Worm (Caenorhabditis elegans) whole organism, L1 larva: ENCODE results near the gene igeg-2.

Experiments
- C04F5.9 ChIP-seq: sonication (generic microtip); optimal IDR thresholded peaks from 2 replicates; lab custom pipeline; 2016; ENCODE audit warnings: missing genetic modification characterization, missing compliant biosample characterization
- ceh-82 ChIP-seq, 3 experiments: fragments of 150-350 bp in 1 of 3; sonication (generic microtip) in 2 of 3; optimal IDR thresholded peaks; 2 replicates each; lab custom pipeline; 2014 to 2017; ENCODE audit warnings: missing biosample characterization in 3 of 3, missing genetic modification characterization in 3 of 3
- ceh-88 ChIP-seq: fragments of 200-800 bp; sonication (Bioruptor generic); IDR thresholded peaks from 2 replicates; pipeline ENCODE4 v1.3.6; 2022; ENCODE audit warnings: missing genetic modification characterization, missing compliant biosample characterization
- ces-1 ChIP-seq: fragments of 150-350 bp; optimal IDR thresholded peaks from 2 replicates; lab custom pipeline; 2014; ENCODE audit warnings: missing biosample characterization, missing genetic modification reagents, missing genetic modification characterization
- dpl-1 ChIP-seq, 3 experiments: fragments of 150-350 bp in 2 of 3; sonication (generic microtip) in 1 of 3; optimal IDR thresholded peaks; 2 replicates each; lab custom pipeline; 2014 to 2017; ENCODE audit warnings: missing biosample characterization in 3 of 3, missing genetic modification characterization in 3 of 3, missing genetic modification reagents in 3 of 3
- dsc-1 ChIP-seq: sonication (generic microtip); optimal IDR thresholded peaks from 2 replicates; lab custom pipeline; 2016; ENCODE audit warnings: mild to moderate bottlenecking, missing genetic modification characterization, missing compliant biosample characterization
- efl-1 ChIP-seq, 4 experiments: fragments of 150-350 bp; optimal IDR thresholded peaks in 3 of 4; peaks in 1 of 4; 1 replicate in 1 of 4; 2 replicates in 3 of 4; lab custom pipeline; 2014; ENCODE audit warnings: missing biosample characterization in 2 of 4, missing genetic modification characterization in 2 of 4, missing genetic modification reagents in 2 of 4
- egl-13 ChIP-seq: sonication (generic microtip); optimal IDR thresholded peaks from 2 replicates; lab custom pipeline; 2016; ENCODE audit warnings: missing genotype, missing genetic modification reagents, missing genetic modification characterization, missing compliant biosample characterization
- elt-3 ChIP-seq, 6 experiments: fragments of 150-350 bp in 1 of 6; sonication (generic microtip); optimal IDR thresholded peaks; 2 replicates each; lab custom pipeline; 2017 to 2018; ENCODE audit warnings: missing biosample characterization in 6 of 6, missing genetic modification characterization in 6 of 6, inconsistent platforms in 1 of 6
- fkh-10 ChIP-seq: sonication (generic microtip); optimal IDR thresholded peaks from 2 replicates; lab custom pipeline; 2017; ENCODE audit warnings: missing biosample characterization, missing genetic modification reagents, missing genetic modification characterization
- fkh-8 ChIP-seq: sonication (generic microtip); optimal IDR thresholded peaks from 2 replicates; lab custom pipeline; 2016; ENCODE audit warnings: mild to moderate bottlenecking, missing genetic modification characterization, missing compliant biosample characterization
- fos-1 ChIP-seq: fragments of 150-350 bp; optimal IDR thresholded peaks from 2 replicates; lab custom pipeline; 2014; ENCODE audit warnings: missing biosample characterization, missing genetic modification characterization
- hlh-4 ChIP-seq: sonication (generic microtip); optimal IDR thresholded peaks from 2 replicates; lab custom pipeline; 2016; ENCODE audit warnings: mild to moderate bottlenecking, missing genetic modification characterization, missing compliant biosample characterization
- irx-1 ChIP-seq: sonication (generic microtip); optimal IDR thresholded peaks from 2 replicates; lab custom pipeline; 2016; ENCODE audit warnings: missing genetic modification characterization, missing compliant biosample characterization
- isw-1 ChIP-seq: fragments of 200-800 bp; sonication (Bioruptor generic); IDR thresholded peaks from 2 replicates; pipeline ENCODE4 v1.3.6; 2022; ENCODE audit warnings: missing genetic modification characterization, missing compliant biosample characterization
- lin-14 ChIP-seq: fragments of 200-800 bp; sonication (Bioruptor generic); optimal IDR thresholded peaks from 2 replicates; lab custom pipeline; 2018; ENCODE audit warnings: mild to moderate bottlenecking, missing genetic modification characterization, moderate library complexity, missing compliant biosample characterization
- lin-35 ChIP-seq, 2 experiments: fragments of 150-350 bp; optimal IDR thresholded peaks; 2 replicates each; lab custom pipeline; 2014; ENCODE audit warnings: missing biosample characterization in 2 of 2, missing genetic modification characterization in 2 of 2, missing genetic modification reagents in 2 of 2
- lsy-2 ChIP-seq, 2 experiments: fragments of 150-350 bp; optimal IDR thresholded peaks; 2 replicates each; lab custom pipeline; 2014; ENCODE audit warnings: missing biosample characterization in 2 of 2, missing genetic modification characterization in 2 of 2
- mdl-1 ChIP-seq, 2 experiments: fragments of 150-350 bp; optimal IDR thresholded peaks; 2 replicates each; lab custom pipeline; 2014 to 2017; ENCODE audit warnings: missing biosample characterization in 2 of 2, missing genetic modification characterization in 2 of 2, inconsistent platforms in 1 of 2
- mep-1 ChIP-seq: fragments of 150-350 bp; optimal IDR thresholded peaks from 2 replicates; lab custom pipeline; 2014; ENCODE audit warnings: missing biosample characterization, missing genetic modification characterization
- nhr-11 ChIP-seq: fragments of 150-350 bp; optimal IDR thresholded peaks from 2 replicates; lab custom pipeline; 2014; ENCODE audit warnings: missing biosample characterization, missing genetic modification characterization
- nhr-12 ChIP-seq: sonication (generic microtip); optimal IDR thresholded peaks from 2 replicates; lab custom pipeline; 2017; ENCODE audit warnings: missing biosample characterization, missing genetic modification characterization
- nhr-19 ChIP-seq: fragments of 200-800 bp; sonication (Bioruptor generic); conservative IDR thresholded peaks from 2 replicates; pipeline ENCODE4 v1.3.6; 2022; ENCODE audit warnings: missing genetic modification characterization, missing compliant biosample characterization
- nhr-20 ChIP-seq: sonication (generic microtip); optimal IDR thresholded peaks from 2 replicates; lab custom pipeline; 2016; ENCODE audit warnings: mild to moderate bottlenecking, missing genetic modification characterization, missing compliant biosample characterization
- nhr-237 ChIP-seq: fragments of 150-350 bp; optimal IDR thresholded peaks from 2 replicates; lab custom pipeline; 2014; ENCODE audit warnings: missing biosample characterization, missing genetic modification characterization
- nhr-47 ChIP-seq: sonication (generic microtip); optimal IDR thresholded peaks from 2 replicates; lab custom pipeline; 2016; ENCODE audit warnings: mild to moderate bottlenecking, missing genetic modification characterization, moderate library complexity, missing compliant biosample characterization
- nhr-71 ChIP-seq: sonication (generic microtip); optimal IDR thresholded peaks from 2 replicates; lab custom pipeline; 2016; ENCODE audit warnings: mild to moderate bottlenecking, missing genetic modification characterization, moderate library complexity, missing compliant biosample characterization
- nhr-77 ChIP-seq: fragments of 150-350 bp; optimal IDR thresholded peaks from 2 replicates; lab custom pipeline; 2014; ENCODE audit warnings: missing biosample characterization, missing genetic modification characterization
- nhr-85 ChIP-seq: sonication (generic microtip); peaks from one replicate; lab custom pipeline; 2016; ENCODE audit warnings: missing genetic modification characterization, inconsistent platforms, missing compliant biosample characterization
- pax-3 ChIP-seq: fragments of 200-800 bp; sonication (Bioruptor generic); optimal IDR thresholded peaks from 2 replicates; lab custom pipeline; 2018; ENCODE audit warnings: mild to moderate bottlenecking, missing genetic modification characterization, moderate library complexity, missing compliant biosample characterization
- rnt-1 ChIP-seq: sonication (generic microtip); optimal IDR thresholded peaks from 2 replicates; lab custom pipeline; 2016; ENCODE audit warnings: mild to moderate bottlenecking, missing genetic modification characterization, moderate library complexity, missing compliant biosample characterization
- skn-1 ChIP-seq: fragments of 150-350 bp; optimal IDR thresholded peaks from 2 replicates; lab custom pipeline; 2014; ENCODE audit warnings: missing biosample characterization, missing genetic modification characterization
- snpc-4 ChIP-seq: fragments of 150-350 bp; optimal IDR thresholded peaks from 2 replicates; lab custom pipeline; 2014; ENCODE audit warnings: missing biosample characterization, missing genetic modification characterization
- snu-23 ChIP-seq: sonication (generic microtip); optimal IDR thresholded peaks from 2 replicates; lab custom pipeline; 2016; ENCODE audit warnings: missing genetic modification characterization, missing compliant biosample characterization
- sox-4 ChIP-seq: sonication (generic microtip); optimal IDR thresholded peaks from 2 replicates; lab custom pipeline; 2016; ENCODE audit warnings: missing genetic modification characterization, missing compliant biosample characterization
- swsn-7 ChIP-seq: sonication (generic microtip); optimal IDR thresholded peaks from 2 replicates; lab custom pipeline; 2016; ENCODE audit warnings: missing genetic modification characterization, missing compliant biosample characterization
- tbx-2 ChIP-seq: sonication (generic microtip); optimal IDR thresholded peaks from 2 replicates; lab custom pipeline; 2016; ENCODE audit warnings: missing genetic modification characterization, missing compliant biosample characterization
- unc-130 ChIP-seq: fragments of 150-350 bp; optimal IDR thresholded peaks from 2 replicates; lab custom pipeline; 2017; ENCODE audit warnings: missing biosample characterization, missing genetic modification characterization, inconsistent platforms
- unc-62 ChIP-seq: fragments of 150-350 bp; optimal IDR thresholded peaks from 2 replicates; lab custom pipeline; 2014; ENCODE audit warnings: missing biosample characterization, missing genetic modification reagents, missing genetic modification characterization
- unc-86 ChIP-seq: sonication (generic microtip); optimal IDR thresholded peaks from 2 replicates; lab custom pipeline; 2016; ENCODE audit warnings: missing genetic modification characterization, missing compliant biosample characterization
- zip-4 ChIP-seq: fragments of 200-800 bp; sonication (Bioruptor generic); optimal IDR thresholded peaks from 2 replicates; lab custom pipeline; 2018; ENCODE audit warnings: mild to moderate bottlenecking, missing genetic modification characterization, moderate library complexity, missing compliant biosample characterization
- ztf-11 ChIP-seq, 2 experiments: sonication (generic microtip); optimal IDR thresholded peaks; 2 replicates each; lab custom pipeline; 2016 to 2017; ENCODE audit warnings: missing genetic modification characterization in 2 of 2, missing biosample characterization in 1 of 2, missing compliant biosample characterization in 1 of 2
- ztf-4 ChIP-seq: fragments of 150-350 bp; optimal IDR thresholded peaks from 2 replicates; lab custom pipeline; 2014; ENCODE audit warnings: missing biosample characterization, missing genetic modification characterization

Gene igeg-2

DNA sequence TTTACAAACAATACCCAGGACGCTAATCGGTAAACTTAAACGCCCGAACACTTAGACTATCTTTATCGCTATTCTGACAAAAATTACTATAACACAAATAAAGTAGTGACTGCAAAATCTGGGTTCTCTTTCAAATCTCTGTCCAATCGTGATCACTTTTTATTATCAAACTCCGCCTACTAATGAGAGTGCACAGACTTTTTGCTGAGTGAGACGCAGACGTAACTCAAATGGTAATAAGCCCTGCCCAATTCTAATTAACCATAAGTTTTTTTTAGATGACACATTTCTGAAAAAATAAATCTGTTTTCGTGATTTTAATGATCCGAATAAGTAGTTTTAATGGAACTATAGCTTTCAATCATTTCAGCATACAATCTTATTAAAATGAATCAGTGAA lies 26.0 kb upstream of the igeg-2 start:
- TF ChIP-seq fos-1 (tag; lab: Kevin White, UChicago): peak; percentile 16
- no peak for TF ChIP-seq efl-1 (optimal IDR thresholded peaks at IDR 0.05; lab: Kevin White, UChicago)
- TF ChIP-seq efl-1 (GFP tag; optimal IDR thresholded peaks at IDR 0.05 in 1 of 2; lab: Kevin White, UChicago): peak in 1 of 2 experiments; percentile 11
- TF ChIP-seq ces-1 (GFP tag; lab: Kevin White, UChicago): no peak
- TF ChIP-seq lin-35 (GFP tag; optimal IDR thresholded peaks at IDR 0.05; lab: Kevin White, UChicago): peak in 1 of 2 experiments; percentile 1
- TF ChIP-seq elt-3 (tag; optimal IDR thresholded peaks at IDR 0.05; lab: Kevin White, UChicago): no peak
- TF ChIP-seq dsc-1 (tag; lab: Kevin White, UChicago): peak; percentile 51
- TF ChIP-seq unc-62 (GFP tag; lab: Kevin White, UChicago): no peak
- peak; percentile 47 for TF ChIP-seq nhr-85 (tag; lab: Kevin White, UChicago)
- TF ChIP-seq nhr-77 (tag; lab: Kevin White, UChicago): no peak
- peak; percentile 48 for TF ChIP-seq skn-1 (tag; lab: Kevin White, UChicago)
- peak in 1 of 2 experiments; percentile 1 for TF ChIP-seq lsy-2 (tag; optimal IDR thresholded peaks at IDR 0.05; lab: Kevin White, UChicago)
- peak; percentile 11 for TF ChIP-seq irx-1 (tag; lab: Kevin White, UChicago)
- TF ChIP-seq nhr-237: no peak
- no peak for TF ChIP-seq fkh-8 (tag; lab: Kevin White, UChicago)

- peak; percentile 71 for TF ChIP-seq fkh-8 (tag; lab: Kevin White, UChicago)
- TF ChIP-seq tbx-2 (tag; lab: Kevin White, UChicago): peak; percentile 48
- peak; percentile 42 for TF ChIP-seq snpc-4
- TF ChIP-seq unc-130 (tag; lab: Kevin White, UChicago): peak; percentile 32
- TF ChIP-seq nhr-11 (tag; lab: Kevin White, UChicago): no peak
- peak in 2 of 3 experiments; percentile 3 to 18 for TF ChIP-seq dpl-1 (GFP tag; optimal IDR thresholded peaks at IDR 0.05; lab: Kevin White, UChicago)
- TF ChIP-seq ztf-11 (tag; optimal IDR thresholded peaks at IDR 0.05; lab: Kevin White, UChicago): no peak
- peak in 1 of 2 experiments; percentile 88 for TF ChIP-seq mdl-1 (tag; optimal IDR thresholded peaks at IDR 0.05; lab: Kevin White, UChicago)
- peak; percentile 44 to 65 for TF ChIP-seq lin-35 (GFP tag; optimal IDR thresholded peaks at IDR 0.05; lab: Kevin White, UChicago)
- peak; percentile 59 for TF ChIP-seq snu-23
- peak; percentile 62 for TF ChIP-seq nhr-20 (tag; lab: Kevin White, UChicago)
- peak; percentile 24 for TF ChIP-seq egl-13
- TF ChIP-seq nhr-12 (tag; lab: Kevin White, UChicago): no peak
- TF ChIP-seq irx-1 (tag; lab: Kevin White, UChicago): peak; percentile 8
- peak; percentile 49 for TF ChIP-seq mep-1
- no peak for TF ChIP-seq ceh-88
- peak; percentile 51 for TF ChIP-seq unc-86
- TF ChIP-seq C04F5.9 (tag; lab: Kevin White, UChicago): no peak
- TF ChIP-seq sox-4 (tag; lab: Kevin White, UChicago): peak; percentile 5
- peak; percentile 25 for TF ChIP-seq swsn-7
- TF ChIP-seq hlh-4 (tag; lab: Kevin White, UChicago): no peak
- TF ChIP-seq fkh-10 (GFP tag; lab: Kevin White, UChicago): peak; percentile 13
- peak; percentile 56 for TF ChIP-seq nhr-19 (GFP tag; lab: Robert Waterston, UW)
- peak; percentile 3 to 25 for TF ChIP-seq lsy-2 (tag; optimal IDR thresholded peaks at IDR 0.05; lab: Kevin White, UChicago)
- peak; percentile 70 for TF ChIP-seq nhr-71
- no peak for TF ChIP-seq efl-1 (optimal IDR thresholded peaks at IDR 0.05; lab: Kevin White, UChicago)
- peak; percentile 8 to 91 for TF ChIP-seq efl-1 (GFP tag; optimal IDR thresholded peaks at IDR 0.05 in 1 of 2; lab: Kevin White, UChicago)
- TF ChIP-seq nhr-85 (tag; lab: Kevin White, UChicago): peak; percentile 69
- TF ChIP-seq skn-1 (tag; lab: Kevin White, UChicago): peak; percentile 89
- TF ChIP-seq zip-4 (GFP tag; lab: Kevin White, UChicago): no peak
- peak; percentile 11; the same call in 1 of the 2 replicates for TF ChIP-seq isw-1
- TF ChIP-seq ceh-82 (tag; optimal IDR thresholded peaks at IDR 0.05; lab: Kevin White, UChicago): peak in 2 of 3 experiments; percentile 5 to 6
- peak; percentile 29 for TF ChIP-seq ztf-4
- peak; percentile 24 for TF ChIP-seq rnt-1
- peak; percentile 47 for TF ChIP-seq nhr-47 (tag; lab: Kevin White, UChicago)
- peak; percentile 25 for TF ChIP-seq pax-3 (tag; lab: Kevin White, UChicago)
- TF ChIP-seq lin-14 (GFP tag; lab: Kevin White, UChicago): peak; percentile 96
These were observed 25.5 kb upstream of the igeg-2 start for ce11 chrX:11471893-11472292.
